Fruit fly (Drosophila melanogaster): Measurements from ENCODE around the gene CG14913.
A peak's percentile ranks its signal among the peaks of the same experiment; 100 is the strongest.

Gene CG14913

DNA sequence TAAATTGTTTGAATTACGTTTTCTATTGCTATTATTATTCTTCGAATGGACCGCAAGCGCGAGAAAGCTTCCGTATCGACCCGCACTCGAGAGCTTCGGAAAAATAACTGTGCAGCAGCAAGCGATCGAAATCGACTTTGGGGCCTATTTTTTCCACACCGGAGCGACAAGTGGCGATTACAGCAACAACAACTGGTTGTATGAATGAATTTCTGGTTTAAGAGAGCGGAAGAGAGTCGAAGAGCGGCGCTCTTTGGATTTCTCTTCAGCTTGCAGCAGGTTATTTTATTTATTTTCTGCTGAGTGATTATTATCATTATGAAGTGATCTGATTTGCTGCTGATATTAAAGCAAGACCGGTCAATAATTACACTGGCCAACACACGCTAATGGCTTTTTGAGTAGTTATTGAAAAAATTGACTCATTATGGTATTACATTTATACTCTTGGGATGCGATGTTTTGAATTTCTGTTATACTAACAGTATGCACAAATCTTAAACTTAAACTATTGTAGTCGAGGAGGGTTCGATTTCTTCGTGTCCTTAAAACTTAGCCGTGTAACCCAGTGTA, 50.2 kb downstream of the CG14913 start, which contains the start of gene Samuel (continued):
- TF ChIP-seq CG4318 (GFP tag; optimal IDR thresholded peaks at IDR 0.05) (peak; percentile 12), CG11762 (GFP tag; optimal IDR thresholded peaks at IDR 0.05; ENCODE audit: insufficient read depth) (peak; percentile 50), vri (GFP tag; optimal IDR thresholded peaks at IDR 0.05) (peak; percentile 74), CG15336 (GFP tag; IDR thresholded peaks at IDR 0.05) (peak; percentile 65), ss (GFP tag; optimal IDR thresholded peaks at IDR 0.05) (peak; percentile 59 to 67), CG10631 (GFP tag; optimal IDR thresholded peaks at IDR 0.05) (peak; percentile 20), Ets96B (tag; optimal IDR thresholded peaks at IDR 0.05) (peak; percentile 48), fkh (GFP tag; optimal IDR thresholded peaks at IDR 0.05) (peak; percentile 16), CG6854 (GFP tag; optimal IDR thresholded peaks at IDR 0.05) (peak; percentile 87), CG10669 (GFP tag; optimal IDR thresholded peaks at IDR 0.05) (peak; percentile 46), acj6 (GFP tag; optimal IDR thresholded peaks at IDR 0.05) (peak; percentile 11), lz (GFP tag; optimal IDR thresholded peaks at IDR 0.05) (peak; percentile 39), CG32006 (GFP tag; optimal IDR thresholded peaks at IDR 0.05) (peak; percentile 11), CG8319 (GFP tag; optimal IDR thresholded peaks at IDR 0.05) (no peak), svp (GFP tag) (peak; percentile 86), Hr38 (GFP tag; optimal IDR thresholded peaks at IDR 0.05) (no peak), achi (GFP tag; optimal IDR thresholded peaks at IDR 0.05) (peak; percentile 23), fd59A (GFP tag; optimal IDR thresholded peaks at IDR 0.05) (peak; percentile 17), OdsH (GFP tag; optimal IDR thresholded peaks at IDR 0.05) (peak; percentile 42), Met (GFP tag; optimal IDR thresholded peaks at IDR 0.05) (peak; percentile 44), CG3919 (GFP tag; optimal IDR thresholded peaks at IDR 0.05) (peak; percentile 17), CG6276 (GFP tag; optimal IDR thresholded peaks at IDR 0.05) (peak; percentile 62), pdm3 (GFP tag; optimal IDR thresholded peaks at IDR 0.05) (peak; percentile 49), Eip93F (GFP tag; optimal IDR thresholded peaks at IDR 0.05) (no peak), Lpt (GFP tag; optimal IDR thresholded peaks at IDR 0.05) (peak; percentile 12)

DNA sequence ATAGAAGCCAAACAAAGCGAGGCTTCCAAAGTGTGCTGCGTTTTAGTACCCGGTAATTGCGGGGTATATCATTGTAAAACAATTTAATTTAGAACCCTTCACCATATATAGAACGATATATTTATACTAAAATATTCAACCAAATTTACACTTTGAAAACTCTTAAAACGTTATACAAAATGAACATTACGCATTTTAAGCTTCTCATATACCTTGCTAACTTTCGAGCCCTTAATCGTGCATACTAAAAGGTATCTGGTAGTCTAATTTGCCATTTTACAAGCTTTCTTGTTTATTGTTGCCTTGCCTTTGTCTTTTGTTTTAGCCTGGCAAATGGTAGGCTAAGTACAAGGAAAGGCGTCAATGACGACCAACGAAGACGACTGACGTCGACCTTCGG, 51.2 kb downstream of the CG14913 start:
- TF ChIP-seq Smox (GFP tag; optimal IDR thresholded peaks at IDR 0.05) (peak; percentile 0), Met (GFP tag; optimal IDR thresholded peaks at IDR 0.05) (peak; percentile 42), CG10631 (GFP tag; optimal IDR thresholded peaks at IDR 0.05) (no peak), fd85E (GFP tag; optimal IDR thresholded peaks at IDR 0.05) (no peak), Hr39 (GFP tag; optimal IDR thresholded peaks at IDR 0.05) (no peak), Sox14 (GFP tag; optimal IDR thresholded peaks at IDR 0.05) (peak; percentile 31), CG9139 (GFP tag; optimal IDR thresholded peaks at IDR 0.05) (no peak), topi (GFP tag; optimal IDR thresholded peaks at IDR 0.05) (peak; percentile 0), CG8319 (GFP tag; optimal IDR thresholded peaks at IDR 0.05) (no peak), CG6276 (GFP tag; optimal IDR thresholded peaks at IDR 0.05) (no peak), Eip78C (GFP tag) (peak; percentile 17), esn (GFP tag; optimal IDR thresholded peaks at IDR 0.05) (peak; percentile 20), CG6808 (GFP tag; optimal IDR thresholded peaks at IDR 0.05) (no peak), lz (GFP tag; optimal IDR thresholded peaks at IDR 0.05) (peak; percentile 12)

Data from whole organism, prepupa.